Worm (Caenorhabditis elegans) whole organism, early embryonic: ENCODE data around the gene cdh-9.

Experiments used
- F13C5.2 ChIP-seq: sonication (generic microtip); optimal IDR thresholded peaks from 2 replicates; lab custom pipeline; 2017; ENCODE audit warnings: mild to moderate bottlenecking, missing genetic modification characterization, inconsistent platforms, missing compliant biosample characterization
- sea-1 ChIP-seq: fragments of 200-800 bp; sonication (Bioruptor generic); conservative IDR thresholded peaks from 2 replicates; pipeline ENCODE4 v1.3.6; 2022; ENCODE audit warnings: missing genetic modification characterization, missing compliant biosample characterization
- tbx-11 ChIP-seq: fragments of 200-800 bp; sonication (Bioruptor generic); IDR thresholded peaks from 2 replicates; pipeline ENCODE4 v1.3.6; 2022; ENCODE audit warnings: missing genetic modification characterization, missing compliant biosample characterization
- tbx-37 ChIP-seq: fragments of 200-800 bp; sonication (Bioruptor generic); conservative IDR thresholded peaks from 2 replicates; pipeline ENCODE4 v1.3.6; 2022; ENCODE audit warnings: missing genetic modification reagents, missing genetic modification characterization, missing compliant biosample characterization
- tra-4 ChIP-seq: sonication (generic microtip); optimal IDR thresholded peaks from 2 replicates; lab custom pipeline; 2017; ENCODE audit warnings: missing genetic modification characterization, missing compliant biosample characterization

ce11 chrX:16626817-16627216, 31.8 kb downstream of the cdh-9 start:
- TF ChIP-seq sea-1 (GFP tag; lab: Robert Waterston, UW) (no peak), F13C5.2 (tag; lab: Kevin White, UChicago) (no peak), tbx-11 (no peak), tra-4 (tag; lab: Kevin White, UChicago) (no peak), tbx-37 (GFP tag; lab: Robert Waterston, UW) (no peak)
